Worm (Caenorhabditis elegans): ENCODE data around the gene srw-117.

- TF ChIP-seq unc-62 (GFP tag; optimal IDR thresholded peaks at IDR 0.05 in 1 of 2) (no peak), unc-62 (tag; optimal IDR thresholded peaks at IDR 0.05) (no peak), mes-2 (tag; optimal IDR thresholded peaks at IDR 0.05; ENCODE audit: poor library complexity, severe bottlenecking) (no peak), dmd-8 (GFP tag; IDR thresholded peaks at IDR 0.05) (no peak), pha-4 (GFP tag; IDR thresholded peaks at IDR 0.05) (no peak), pha-4 (tag; optimal IDR thresholded peaks at IDR 0.05) (no peak), gei-8 (GFP tag; optimal IDR thresholded peaks at IDR 0.05) (no peak), snpc-4 (tag; optimal IDR thresholded peaks at IDR 0.05) (no peak), F49E8.2 (tag; optimal IDR thresholded peaks at IDR 0.05; ENCODE audit: borderline replicate concordance) (no peak), ztf-7 (tag; optimal IDR thresholded peaks at IDR 0.05) (no peak), nhr-28 (tag; optimal IDR thresholded peaks at IDR 0.05) (no peak), dpl-1 (GFP tag; optimal IDR thresholded peaks at IDR 0.05) (no peak), fkh-10 (GFP tag; optimal IDR thresholded peaks at IDR 0.05) (no peak), unc-130 (GFP tag; optimal IDR thresholded peaks at IDR 0.05) (no peak), lin-39 (tag; optimal IDR thresholded peaks at IDR 0.05) (no peak)
These were observed 25.0 kb downstream of the srw-117 start, which contains the start of gene srw-142 for ce11 chrV:2958202-2958601.

Data from whole organism, L4 larva.